Worm (Caenorhabditis elegans) whole organism, mixed stage, embryonic: Measurements from ENCODE around the gene C46C2.2.

Experiments used
- ceh-39 ChIP-seq: fragments of 150-350 bp; optimal IDR thresholded peaks from 2 replicates; lab custom pipeline; 2014; ENCODE audit warnings: missing biosample characterization, missing genetic modification characterization
- ceh-83 ChIP-seq: fragments of 200-800 bp; sonication (Bioruptor generic); optimal IDR thresholded peaks from 2 replicates; lab custom pipeline; 2018; ENCODE audit warnings: mild to moderate bottlenecking, missing genetic modification characterization, missing compliant biosample characterization
- lsy-2 ChIP-seq: fragments of 150-350 bp; optimal IDR thresholded peaks from 2 replicates; lab custom pipeline; 2014; ENCODE audit warnings: missing biosample characterization, missing genetic modification characterization
- pha-4 ChIP-seq: fragments of 150-350 bp; optimal IDR thresholded peaks from 2 replicates; lab custom pipeline; 2018; ENCODE audit warnings: missing biosample characterization, missing genetic modification reagents, missing genetic modification characterization
- snpc-4 ChIP-seq: fragments of 150-350 bp; optimal IDR thresholded peaks from 2 replicates; lab custom pipeline; 2014; ENCODE audit warnings: missing biosample characterization, missing genetic modification characterization
- sptf-1 ChIP-seq: sonication (generic microtip); optimal IDR thresholded peaks from 2 replicates; lab custom pipeline; 2017; ENCODE audit warnings: mild to moderate bottlenecking, missing genetic modification characterization, moderate library complexity, missing compliant biosample characterization
- unc-62 ChIP-seq: fragments of 150-350 bp; optimal IDR thresholded peaks from 2 replicates; lab custom pipeline; 2014; ENCODE audit warnings: missing biosample characterization, missing genetic modification reagents, missing genetic modification characterization
- zip-8 ChIP-seq: fragments of 150-350 bp; optimal IDR thresholded peaks from 2 replicates; lab custom pipeline; 2014; ENCODE audit warnings: missing biosample characterization, missing genetic modification characterization

DNA sequence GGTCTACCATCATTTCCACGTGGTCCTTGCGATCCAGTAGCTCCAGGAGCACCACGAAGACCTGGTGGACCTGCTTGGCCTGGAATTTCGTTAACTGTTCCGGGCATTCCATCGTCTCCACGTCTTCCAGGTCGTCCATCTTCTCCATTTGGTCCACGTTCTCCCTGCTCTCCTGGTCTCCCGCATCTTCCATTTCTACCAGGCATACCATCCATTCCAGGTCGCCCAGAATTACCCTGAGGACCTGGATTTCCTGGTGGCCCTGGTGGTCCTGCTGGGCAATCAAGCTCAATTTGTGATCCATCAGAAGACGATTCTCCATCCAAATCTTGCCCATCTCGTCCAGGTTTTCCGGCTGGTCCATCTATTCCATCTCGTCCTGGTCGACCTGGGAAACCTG lies 43.3 kb downstream of the C46C2.2 start:
- TF ChIP-seq pha-4 (tag; lab: Kevin White, UChicago): no peak
- no peak for TF ChIP-seq ceh-39 (tag; lab: Kevin White, UChicago)
- TF ChIP-seq lsy-2 (tag; lab: Kevin White, UChicago): no peak
- no peak for TF ChIP-seq ceh-83 (GFP tag; lab: Kevin White, UChicago)
- no peak for TF ChIP-seq zip-8
- no peak for TF ChIP-seq unc-62
- no peak for TF ChIP-seq snpc-4 (tag; lab: Kevin White, UChicago)
- TF ChIP-seq sptf-1 (tag; lab: Kevin White, UChicago): no peak
